Worm (Caenorhabditis elegans) whole organism, L4/young adult: Measurements from ENCODE around the gene Y17G7B.12.

ENCODE experiments used
- W03F9.2 ChIP-seq: fragments of 150-350 bp; optimal IDR thresholded peaks from 2 replicates; lab custom pipeline; 2014; ENCODE audit warnings: missing biosample characterization, missing genetic modification characterization
- dao-5 ChIP-seq: sonication (generic microtip); optimal IDR thresholded peaks from 2 replicates; lab custom pipeline; 2016; ENCODE audit warnings: missing genotype, missing genetic modification characterization, moderate library complexity, missing compliant biosample characterization
- him-1 ChIP-seq: sonication (generic microtip); optimal IDR thresholded peaks from 2 replicates; lab custom pipeline; 2016; ENCODE audit warnings: missing genotype, missing genetic modification reagents, missing genetic modification characterization, missing compliant biosample characterization

- TF ChIP-seq him-1 (tag; lab: Kevin White, UChicago) (no peak), dao-5 (no peak), W03F9.2 (tag; lab: Kevin White, UChicago) (no peak)
These were observed 49.3 kb upstream of the Y17G7B.12 start for ce11 chrII:11974048-11974995.
